Fruit fly (Drosophila melanogaster): ENCODE data around the gene loco.

The loco gene

DNA sequence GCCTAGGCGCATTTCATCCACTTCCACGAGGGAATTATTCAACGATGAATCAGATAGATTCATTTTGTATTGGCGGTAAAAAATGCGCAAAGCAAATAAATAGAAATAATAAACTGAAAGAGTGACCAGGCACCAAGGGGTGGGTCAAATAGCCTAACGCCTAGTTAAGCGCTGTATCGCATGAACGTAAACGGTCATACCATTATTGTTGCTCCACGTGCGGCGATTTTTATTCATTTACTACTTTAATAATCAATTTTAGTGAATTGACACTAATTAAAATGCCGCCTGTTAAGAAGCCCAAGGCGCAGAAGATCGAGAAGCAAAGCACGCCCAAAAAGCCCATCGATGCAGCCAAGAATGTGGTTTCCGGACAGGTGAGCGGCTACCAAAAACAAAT, 54.6 kb downstream of the loco start, which contains the start of the genes CG33107 and CG6937:
TSS of gene CG33107 (minus strand) at position 137 of the 400 bp plus-strand sequence.
TSS of gene CG6937 (plus strand) at position 192 of the 400 bp plus-strand sequence.
- TF ChIP-seq CG8478 (optimal IDR thresholded peaks at IDR 0.05) = no peak
- peak in 1 of 2 experiments; percentile 4 for TF ChIP-seq CTCF (optimal IDR thresholded peaks at IDR 0.05)

dm6 chr3R:22582981-22583380, 56.2 kb downstream of the loco start, which contains the start of gene Dph5:
Dph5 (minus strand) TSS chr3R:22583225.
- no peak for TF ChIP-seq CG8478 (optimal IDR thresholded peaks at IDR 0.05)
- TF ChIP-seq CTCF (optimal IDR thresholded peaks at IDR 0.05) = peak in 1 of 2 experiments; percentile 26

- TF ChIP-seq CG8478 (optimal IDR thresholded peaks at IDR 0.05) (no peak), CTCF (optimal IDR thresholded peaks at IDR 0.05) (peak; percentile 50 to 57)
Measured at dm6 chr3R:22580546-22580945, 58.6 kb downstream of the loco start, which contains the start of gene CSN6. CSN6 (plus strand) TSS chr3R:22580773.

DNA sequence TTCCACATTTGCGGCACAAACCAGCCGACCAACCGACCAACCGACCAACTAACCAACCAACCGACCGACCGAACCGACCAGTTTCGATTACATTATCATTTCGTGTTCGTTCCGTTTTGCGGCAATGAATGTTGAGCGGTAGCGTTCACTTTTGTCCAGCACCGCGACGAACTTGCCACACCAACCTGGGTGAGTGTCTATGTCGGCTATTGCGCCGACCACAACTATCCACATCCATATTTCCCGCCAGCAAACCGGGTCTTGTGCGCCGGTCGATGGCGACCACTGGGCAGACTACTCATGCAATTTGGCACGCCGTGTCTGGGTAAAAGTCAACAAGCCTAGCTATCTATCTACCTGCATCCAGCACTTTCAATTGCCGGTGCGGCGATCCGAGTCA, 62.2 kb downstream of the loco start:
- no peak for TF ChIP-seq CTCF (optimal IDR thresholded peaks at IDR 0.05)
- no peak for TF ChIP-seq CG8478 (optimal IDR thresholded peaks at IDR 0.05)

DNA sequence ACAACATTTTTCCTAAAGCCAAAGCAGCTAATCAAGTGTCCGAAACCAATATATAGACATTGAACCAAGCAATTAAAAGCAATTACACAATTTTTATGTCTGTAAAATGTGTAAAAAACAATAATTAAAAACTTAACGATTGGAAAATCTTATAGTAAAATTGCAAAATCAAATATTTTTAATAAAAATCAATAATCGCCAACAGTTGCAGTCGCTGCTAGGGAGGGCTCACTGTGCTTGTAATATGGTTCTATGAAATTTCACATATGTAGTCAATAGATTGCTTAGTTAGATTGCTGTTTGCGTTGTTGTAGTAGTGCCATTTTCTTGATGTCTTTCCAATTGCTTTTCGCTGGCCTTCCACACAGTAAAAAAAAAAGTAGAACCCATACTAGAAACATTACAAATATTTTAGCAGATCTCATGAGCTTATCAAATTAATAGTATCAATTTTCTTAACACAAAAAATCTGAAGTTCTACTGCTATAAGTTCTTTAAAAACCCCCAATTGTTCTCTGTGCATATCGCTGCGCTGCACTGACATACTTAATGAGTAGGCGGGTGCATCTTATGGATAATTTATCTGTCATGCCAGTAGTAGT, 63.0 kb downstream of the loco start:
- TF ChIP-seq CG8478 (optimal IDR thresholded peaks at IDR 0.05) = no peak

DNA sequence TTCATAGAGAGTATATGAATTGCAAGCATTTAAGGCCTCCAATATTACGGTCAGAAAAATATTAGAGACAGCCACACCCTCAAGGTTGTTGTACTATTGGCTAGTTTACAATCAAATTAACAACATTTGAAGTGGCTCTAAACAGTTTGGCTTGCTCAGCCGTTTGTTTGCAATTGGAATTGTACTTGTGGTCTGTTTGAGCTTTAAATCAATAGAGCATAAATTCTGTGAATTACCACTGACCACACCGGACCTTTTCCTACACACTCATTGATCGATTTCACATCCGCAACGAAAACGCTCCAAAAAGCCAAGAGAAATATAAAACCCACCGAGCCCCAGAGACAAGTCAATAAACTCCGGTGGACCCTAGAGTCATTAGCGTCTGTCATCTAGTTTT, 65.6 kb downstream of the loco start:
- TF ChIP-seq CG8478 (optimal IDR thresholded peaks at IDR 0.05) = no peak
- no peak for TF ChIP-seq CTCF (optimal IDR thresholded peaks at IDR 0.05)

All from S2 (cell line).